Worm (Caenorhabditis elegans) whole organism, L4 larva: Measurements from ENCODE around the gene cyp-34A5.

ENCODE experiments used
- F10B5.3 ChIP-seq: sonication (generic microtip); optimal IDR thresholded peaks from 2 replicates; lab custom pipeline; 2016; ENCODE audit warnings: mild to moderate bottlenecking, missing genetic modification characterization, missing compliant biosample characterization
- Y105C5A.15 ChIP-seq: fragments of 200-800 bp; sonication (Bioruptor generic); IDR thresholded peaks from 2 replicates; pipeline ENCODE4 v1.3.6; 2022; ENCODE audit warnings: missing genetic modification characterization, missing compliant biosample characterization
- aha-1 ChIP-seq: fragments of 150-350 bp; peaks from one replicate; lab custom pipeline; 2014; ENCODE audit warnings: missing biosample characterization, missing genetic modification characterization
- ama-1 ChIP-seq: fragments of 150-350 bp; optimal IDR thresholded peaks from 2 replicates; lab custom pipeline; 2014; ENCODE audit warnings: inconsistent platforms, mixed read lengths
- ceh-32 ChIP-seq: sonication (generic microtip); optimal IDR thresholded peaks from 2 replicates; lab custom pipeline; 2016; ENCODE audit warnings: mild to moderate bottlenecking, missing genetic modification characterization, missing compliant biosample characterization; ENCODE audit not compliant: poor library complexity
- ceh-44 ChIP-seq: fragments of 200-800 bp; sonication (Bioruptor generic); IDR thresholded peaks from 2 replicates; pipeline ENCODE4 v1.3.6; 2022; ENCODE audit warnings: missing genetic modification reagents, missing genetic modification characterization, missing compliant biosample characterization
- daf-16 ChIP-seq, 3 experiments: sonication (generic microtip); optimal IDR thresholded peaks; 2 replicates each; lab custom pipeline; 2016 to 2017; ENCODE audit warnings: missing genetic modification characterization in 3 of 3, missing genetic modification reagents in 3 of 3, mild to moderate bottlenecking in 2 of 3, missing compliant biosample characterization in 2 of 3, missing biosample characterization in 1 of 3, moderate library complexity in 1 of 3
- dmd-6 ChIP-seq: fragments of 200-800 bp; sonication (Bioruptor generic); IDR thresholded peaks from 2 replicates; pipeline ENCODE4 v1.3.6; 2022; ENCODE audit warnings: missing genetic modification reagents, missing genetic modification characterization, missing compliant biosample characterization
- dpl-1 ChIP-seq: fragments of 150-350 bp; optimal IDR thresholded peaks from 2 replicates; lab custom pipeline; 2014; ENCODE audit warnings: missing biosample characterization, missing genetic modification reagents, missing genetic modification characterization
- dve-1 ChIP-seq: sonication (generic microtip); optimal IDR thresholded peaks from 2 replicates; lab custom pipeline; 2017; ENCODE audit warnings: antibody characterized with exemption, mild to moderate bottlenecking, missing genetic modification characterization, missing compliant biosample characterization; ENCODE audit not compliant: insufficient read depth
- egl-43 ChIP-seq: fragments of 200-800 bp; sonication (Bioruptor generic); IDR thresholded peaks from 2 replicates; pipeline ENCODE4 v1.3.6; 2022; ENCODE audit warnings: missing genetic modification reagents, missing genetic modification characterization, missing compliant biosample characterization
- hlh-30 ChIP-seq: sonication (generic microtip); optimal IDR thresholded peaks from 2 replicates; lab custom pipeline; 2017; ENCODE audit warnings: antibody characterized with exemption, mild to moderate bottlenecking, missing genetic modification characterization, missing compliant biosample characterization; ENCODE audit not compliant: insufficient read depth
- lim-7 ChIP-seq: fragments of 200-800 bp; sonication (Bioruptor generic); IDR thresholded peaks from 2 replicates; pipeline ENCODE4 v1.3.6; 2022; ENCODE audit warnings: missing genetic modification characterization, missing compliant biosample characterization
- lsy-2 ChIP-seq, 2 experiments: fragments of 150-350 bp in 1 of 2; sonication (generic microtip) in 1 of 2; optimal IDR thresholded peaks; 2 replicates each; lab custom pipeline; 2014 to 2017; ENCODE audit warnings: missing biosample characterization in 2 of 2, missing genetic modification characterization in 2 of 2
- mdl-1 ChIP-seq, 2 experiments: fragments of 150-350 bp in 1 of 2; sonication (generic microtip) in 1 of 2; optimal IDR thresholded peaks; 2 replicates each; lab custom pipeline; 2014 to 2017; ENCODE audit warnings: missing biosample characterization in 2 of 2, missing genetic modification characterization in 2 of 2
- mxl-2 ChIP-seq: fragments of 200-800 bp; sonication (Bioruptor generic); conservative IDR thresholded peaks from 2 replicates; pipeline ENCODE4 v1.3.6; 2022; ENCODE audit warnings: missing genetic modification reagents, missing genetic modification characterization, missing compliant biosample characterization
- mxl-3 ChIP-seq: fragments of 200-800 bp; sonication (Bioruptor generic); optimal IDR thresholded peaks from 2 replicates; lab custom pipeline; 2018; ENCODE audit warnings: mild to moderate bottlenecking, missing genetic modification characterization, missing compliant biosample characterization
- nhr-11 ChIP-seq: fragments of 150-350 bp; optimal IDR thresholded peaks from 2 replicates; lab custom pipeline; 2014; ENCODE audit warnings: missing biosample characterization, missing genetic modification characterization
- nhr-25 ChIP-seq: sonication (generic microtip); optimal IDR thresholded peaks from 2 replicates; lab custom pipeline; 2017; ENCODE audit warnings: missing genetic modification characterization, mild to moderate bottlenecking, missing compliant biosample characterization, antibody characterized with exemption, moderate library complexity, borderline replicate concordance; ENCODE audit not compliant: insufficient read depth
- nhr-28 ChIP-seq: fragments of 150-350 bp; optimal IDR thresholded peaks from 2 replicates; lab custom pipeline; 2014; ENCODE audit warnings: missing biosample characterization, missing genetic modification characterization
- nhr-77 ChIP-seq: fragments of 150-350 bp; optimal IDR thresholded peaks from 2 replicates; lab custom pipeline; 2014; ENCODE audit warnings: missing biosample characterization, missing genetic modification characterization
- sdz-12 ChIP-seq: fragments of 200-800 bp; sonication (Bioruptor generic); optimal IDR thresholded peaks from 2 replicates; lab custom pipeline; 2018; ENCODE audit warnings: mild to moderate bottlenecking, missing genetic modification characterization, missing compliant biosample characterization
- tra-1 ChIP-seq: fragments of 200-800 bp; sonication (Bioruptor generic); IDR thresholded peaks from 2 replicates; pipeline ENCODE4 v1.3.6; 2022; ENCODE audit warnings: missing genetic modification reagents, missing genetic modification characterization, missing compliant biosample characterization
- unc-62 ChIP-seq, 3 experiments: fragments of 150-350 bp in 1 of 3; sonication (generic microtip); optimal IDR thresholded peaks in 2 of 3; peaks in 1 of 3; 1 replicate in 1 of 3; 2 replicates in 2 of 3; lab custom pipeline; 2014 to 2017; ENCODE audit warnings: missing biosample characterization in 3 of 3, missing genetic modification characterization in 3 of 3, missing genetic modification reagents in 3 of 3, missing genotype in 1 of 3
- zag-1 ChIP-seq: fragments of 150-350 bp; optimal IDR thresholded peaks from 2 replicates; lab custom pipeline; 2014; ENCODE audit warnings: missing biosample characterization, missing genetic modification characterization

cyp-34A5 gene

ce11 chrV:3989070-3989469 is 31.6 kb upstream of the cyp-34A5 start, which contains the start of gene nlp-27:
nlp-27 (plus strand) TSS chrV:3989378.
- TF ChIP-seq zag-1 (tag; lab: Kevin White, UChicago) (no peak), ama-1 (lab: Kevin White, UChicago) (peak; percentile 43), hlh-30 (tag; lab: Kevin White, UChicago) (peak; percentile 32), unc-62 (GFP tag; optimal IDR thresholded peaks at IDR 0.05 in 1 of 2; lab: Kevin White, UChicago) (peak in 1 of 2 experiments; percentile 63), unc-62 (tag; optimal IDR thresholded peaks at IDR 0.05; lab: Kevin White, UChicago) (no peak), dpl-1 (no peak), nhr-28 (tag; lab: Kevin White, UChicago) (peak; percentile 9), mdl-1 (tag; optimal IDR thresholded peaks at IDR 0.05; lab: Kevin White, UChicago) (peak in 1 of 2 experiments; percentile 24)

- no peak for TF ChIP-seq nhr-11 (tag; lab: Kevin White, UChicago)
- no peak for TF ChIP-seq dve-1 (tag; lab: Kevin White, UChicago)
- TF ChIP-seq nhr-28 (tag; lab: Kevin White, UChicago), result no peak
- TF ChIP-seq F10B5.3, result no peak
- no peak for TF ChIP-seq nhr-77 (tag; lab: Kevin White, UChicago)
- TF ChIP-seq mxl-3, result no peak
Observed at ce11 chrV:3987616-3988015, 30.1 kb upstream of the cyp-34A5 start, which contains the start of gene nlp-28. nlp-28 (plus strand) TSS chrV:3987900.

ce11 chrV:3985104-3985503 is 27.6 kb upstream of the cyp-34A5 start:
- TF ChIP-seq aha-1 (tag; lab: Kevin White, UChicago), result peak; percentile 60
- TF ChIP-seq Y105C5A.15 (GFP tag; lab: Robert Waterston, UW), result no peak
- peak; percentile 13 for TF ChIP-seq nhr-25 (tag; lab: Kevin White, UChicago)

- TF ChIP-seq sdz-12 (GFP tag; lab: Kevin White, UChicago), result no peak
- TF ChIP-seq daf-16 (GFP tag; optimal IDR thresholded peaks at IDR 0.05; lab: Kevin White, UChicago), result no peak
- TF ChIP-seq daf-16 (tag; optimal IDR thresholded peaks at IDR 0.05; lab: Kevin White, UChicago), result no peak
- TF ChIP-seq nhr-25 (tag; lab: Kevin White, UChicago), result peak; percentile 47
- peak; percentile 56 for TF ChIP-seq hlh-30 (tag; lab: Kevin White, UChicago)
- TF ChIP-seq tra-1 (GFP tag; lab: Robert Waterston, UW), result no peak
- TF ChIP-seq lsy-2 (tag; optimal IDR thresholded peaks at IDR 0.05; lab: Kevin White, UChicago), result peak in 1 of 2 experiments; percentile 2
- TF ChIP-seq dmd-6, result peak; percentile 16; the same call in 1 of the 2 replicates
- TF ChIP-seq mxl-3, result peak; percentile 38
Observed at ce11 chrV:3984178-3984577, 26.7 kb upstream of the cyp-34A5 start, which contains the start of gene nlp-29. nlp-29 (plus strand) TSS chrV:3984425.

ce11 chrV:3981680-3982079 is 24.2 kb upstream of the cyp-34A5 start, which contains the start of gene nlp-30:
nlp-30 (plus strand) TSS chrV:3981980.
- TF ChIP-seq unc-62 (GFP tag; optimal IDR thresholded peaks at IDR 0.05 in 1 of 2; lab: Kevin White, UChicago) (peak in 1 of 2 experiments; percentile 62), unc-62 (tag; optimal IDR thresholded peaks at IDR 0.05; lab: Kevin White, UChicago) (no peak), lim-7 (GFP tag; lab: Robert Waterston, UW) (no peak)
- TF ChIP-seq, all 104 proteins: peak for 1

- TF ChIP-seq mdl-1 (tag; optimal IDR thresholded peaks at IDR 0.05; lab: Kevin White, UChicago) (no peak), mxl-2 (no peak), unc-62 (GFP tag; optimal IDR thresholded peaks at IDR 0.05 in 1 of 2; lab: Kevin White, UChicago) (peak in 1 of 2 experiments; percentile 84), unc-62 (tag; optimal IDR thresholded peaks at IDR 0.05; lab: Kevin White, UChicago) (no peak), aha-1 (tag; lab: Kevin White, UChicago) (peak; percentile 98), egl-43 (GFP tag; lab: Robert Waterston, UW) (no peak), ceh-44 (GFP tag; lab: Robert Waterston, UW) (no peak), ceh-32 (tag; lab: Kevin White, UChicago) (no peak), Y105C5A.15 (GFP tag; lab: Robert Waterston, UW) (no peak)
Observed at ce11 chrV:3980228-3980933, 22.9 kb upstream of the cyp-34A5 start.
